Fruit fly (Drosophila melanogaster) ovary, adult (tissue): ENCODE measurements around the gene side.

Experiments used
- CG17801 ChIP-seq: fragments of 200-800 bp; optimal IDR thresholded peaks from 2 replicates; lab custom pipeline; 2019; ENCODE audit warnings: missing biosample characterization, mild to moderate bottlenecking, missing genetic modification characterization, moderate library complexity; ENCODE audit not compliant: partially characterized antibody

side gene

dm6 chr3R:27437308-27437707, at the start of gene side:
Gene side (minus strand): TSS chr3R:27437482.
- no peak for TF ChIP-seq CG17801

dm6 chr3R:27478375-27478774, 41.1 kb upstream of the side start, which contains the start of gene Cyp6a18:
Gene Cyp6a18 (plus strand): TSS chr3R:27478675.
- peak; percentile 7 for TF ChIP-seq CG17801

- no peak for TF ChIP-seq CG17801
These were observed 40.2 kb upstream of the side start for dm6 chr3R:27477507-27477906.

dm6 chr3R:27463889-27464288, 26.6 kb upstream of the side start, which contains the start of gene CG13978:
Gene CG13978 (plus strand): TSS chr3R:27464189.
- TF ChIP-seq CG17801: no peak

- no peak for TF ChIP-seq CG17801
These were observed 25.6 kb upstream of the side start for dm6 chr3R:27462917-27463316.

dm6 chr3R:27445311-27445710, 8.0 kb upstream of the side start:
- TF ChIP-seq CG17801: no peak

- TF ChIP-seq CG17801: no peak
These were observed 5.2 kb upstream of the side start for dm6 chr3R:27442483-27442979.

dm6 chr3R:27441219-27441808, 4.0 kb upstream of the side start:
- no peak for TF ChIP-seq CG17801

- TF ChIP-seq CG17801: no peak
These were observed 3.3 kb upstream of the side start, which contains the start of gene CG44290 for dm6 chr3R:27440628-27441027. Gene CG44290 (minus strand): TSS chr3R:27440944.

- no peak for TF ChIP-seq CG17801
These were observed 2.7 kb upstream of the side start, which contains the start of gene CG43447 for dm6 chr3R:27440012-27440411. Gene CG43447 (plus strand): TSS chr3R:27440312.

dm6 chr3R:27438370-27438769, 1.1 kb upstream of the side start:
- no peak for TF ChIP-seq CG17801

- no peak for TF ChIP-seq CG17801
These were observed 10.6 kb downstream of the side start for dm6 chr3R:27426702-27427101.

dm6 chr3R:27421810-27422209, 15.5 kb downstream of the side start:
- no peak for TF ChIP-seq CG17801

dm6 chr3R:27415303-27415702, 22.0 kb downstream of the side start:
- no peak for TF ChIP-seq CG17801

dm6 chr3R:27413214-27413613, 24.1 kb downstream of the side start:
- no peak for TF ChIP-seq CG17801

dm6 chr3R:27408683-27409082, 28.6 kb downstream of the side start:
- TF ChIP-seq CG17801: no peak

dm6 chr3R:27407049-27407448, 30.2 kb downstream of the side start:
- no peak for TF ChIP-seq CG17801

dm6 chr3R:27368617-27369016, 68.7 kb downstream of the side start, which contains the start of gene CG46335:
Gene CG46335 (minus strand): TSS chr3R:27368717.
- TF ChIP-seq CG17801: no peak

- no peak for TF ChIP-seq CG17801
These were observed 97.0 kb downstream of the side start, which contains the start of gene CG42534 for dm6 chr3R:27340322-27340721. Gene CG42534 (plus strand): TSS chr3R:27340622.
